Fruit fly (Drosophila melanogaster): Measurements from ENCODE around the gene ocn.

dm6 chr3R:30022452-30023028 is 15.0 kb downstream of the ocn start, which contains the start of the genes RpS28a and Axn:
- TF ChIP-seq EcR (GFP tag; optimal IDR thresholded peaks at IDR 0.05) (no peak), pan (optimal IDR thresholded peaks at IDR 0.05) (no peak), psq (optimal IDR thresholded peaks at IDR 0.05) (no peak), Dll (optimal IDR thresholded peaks at IDR 0.05) (no peak)
